Worm (Caenorhabditis elegans): ENCODE results near the gene K07E8.6.
"Not testable (repeated sequence)": the region's sequence is repeated elsewhere in the genome, so short reads cannot be mapped to it uniquely, and the experiment has no call there.

The K07E8.6 gene

DNA sequence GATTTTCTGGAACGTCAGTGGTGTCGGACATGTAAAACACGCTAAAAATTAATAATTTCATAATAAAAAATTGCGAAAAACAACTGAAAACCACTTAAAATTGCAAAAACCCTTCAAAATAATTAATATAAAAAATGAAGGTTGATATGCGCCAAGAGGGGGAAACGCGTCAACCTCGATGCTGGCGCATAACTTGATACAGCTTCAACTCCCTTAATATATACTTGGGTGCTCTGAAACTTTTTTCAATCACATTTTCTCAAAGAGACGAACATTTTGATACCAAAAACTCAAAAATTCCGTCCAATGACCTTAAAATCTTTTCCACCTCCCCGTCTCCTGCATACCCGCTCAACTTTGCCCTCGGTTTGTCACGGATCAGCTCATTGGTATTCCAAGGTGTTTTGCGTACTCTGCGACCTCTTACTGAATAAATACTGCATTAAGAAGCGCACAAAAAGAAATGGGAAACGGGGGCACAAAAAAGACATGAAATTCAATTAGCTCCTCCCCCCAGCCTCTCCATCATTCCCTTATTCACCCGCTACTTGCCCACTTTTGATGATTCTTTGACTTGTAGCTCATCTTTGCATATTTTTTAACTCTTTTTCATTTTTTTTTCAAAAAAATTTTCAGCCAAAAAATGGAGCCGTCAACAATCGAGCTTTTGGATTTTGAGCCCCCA is 11.1 kb upstream of the K07E8.6 start, which contains the start of the genes K07E8.7 and frpr-14:
Gene K07E8.7, minus strand, starts transcription at position 47 of the 685 bp plus-strand sequence.
Gene frpr-14, plus strand, starts transcription at position 635 of the 685 bp plus-strand sequence.
- no peak for TF ChIP-seq him-1 (tag; optimal IDR thresholded peaks at IDR 0.05)
- no peak for TF ChIP-seq W03F9.2 (tag; optimal IDR thresholded peaks at IDR 0.05)
- TF ChIP-seq dao-5 (tag; optimal IDR thresholded peaks at IDR 0.05): no peak

DNA sequence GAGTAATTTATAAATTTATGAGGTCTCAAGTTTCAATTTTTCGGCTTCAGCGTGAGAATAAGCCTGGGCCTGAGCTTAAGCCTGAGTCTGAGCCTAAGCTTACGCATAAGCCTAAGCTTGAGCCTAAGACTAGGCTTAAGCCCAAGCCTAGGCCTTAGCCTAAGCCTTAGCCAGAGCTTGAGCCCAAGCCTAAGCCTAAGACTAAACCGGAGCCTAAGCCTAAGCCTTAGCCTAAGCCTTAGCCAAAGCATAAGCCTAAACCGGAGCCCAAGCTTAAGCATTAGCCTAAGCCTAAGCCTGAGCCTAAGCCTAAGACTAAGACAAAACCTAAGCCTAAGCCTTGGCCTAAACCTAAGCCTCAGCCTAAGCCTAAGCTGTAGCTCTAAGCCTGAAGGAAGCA is 4.4 kb upstream of the K07E8.6 start:
- no peak for TF ChIP-seq dao-5 (tag; optimal IDR thresholded peaks at IDR 0.05)
- no peak for TF ChIP-seq W03F9.2 (tag; optimal IDR thresholded peaks at IDR 0.05)
- no peak for TF ChIP-seq him-1 (tag; optimal IDR thresholded peaks at IDR 0.05)

DNA sequence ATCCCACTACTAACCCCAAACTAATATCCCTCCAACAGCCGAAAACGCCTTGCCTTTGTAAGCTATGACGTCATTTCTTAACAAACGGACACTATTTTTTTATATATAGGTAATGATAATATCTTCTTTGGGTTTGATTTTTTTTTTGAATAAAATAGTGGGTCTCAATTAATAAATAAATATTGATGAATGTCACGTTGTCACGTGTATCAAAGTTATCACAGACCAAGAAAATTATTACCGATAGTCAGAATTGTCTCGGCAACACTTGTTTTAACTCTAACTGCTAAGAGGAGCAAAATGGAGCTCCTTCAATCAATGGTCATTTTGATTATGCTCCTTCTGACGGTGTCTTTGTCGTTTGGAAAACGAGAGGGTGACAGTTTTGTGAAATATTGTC is 5.4 kb downstream of the K07E8.6 start, which contains the start of gene T04B8.1:
Gene T04B8.1, plus strand, starts transcription at position 301 of the 400 bp plus-strand sequence.
- TF ChIP-seq W03F9.2 (tag; optimal IDR thresholded peaks at IDR 0.05): no peak
- no peak for TF ChIP-seq him-1 (tag; optimal IDR thresholded peaks at IDR 0.05)
- no peak for TF ChIP-seq dao-5 (tag; optimal IDR thresholded peaks at IDR 0.05)

DNA sequence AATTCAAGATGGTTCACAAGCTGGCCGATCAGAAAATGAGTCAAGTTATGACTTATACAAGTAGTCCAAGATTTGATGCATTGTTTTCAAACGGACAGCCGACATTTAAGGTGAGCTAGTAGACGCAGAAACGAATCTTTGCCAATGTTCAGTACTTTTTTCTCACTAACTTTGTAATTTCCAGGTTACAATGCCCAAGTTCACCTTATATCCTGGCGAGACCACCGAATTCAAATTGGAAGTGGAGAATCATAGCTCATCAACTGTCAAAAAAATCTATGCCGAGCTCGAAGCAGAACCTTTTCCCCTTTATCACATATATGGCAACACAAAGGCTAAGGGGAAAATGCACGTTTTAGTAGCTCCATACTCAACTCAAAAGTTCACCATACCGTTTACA is 11.5 kb downstream of the K07E8.6 start:
- TF ChIP-seq W03F9.2 (tag; optimal IDR thresholded peaks at IDR 0.05) (no peak), dao-5 (tag; optimal IDR thresholded peaks at IDR 0.05) (no peak), him-1 (tag; optimal IDR thresholded peaks at IDR 0.05) (no peak)

DNA sequence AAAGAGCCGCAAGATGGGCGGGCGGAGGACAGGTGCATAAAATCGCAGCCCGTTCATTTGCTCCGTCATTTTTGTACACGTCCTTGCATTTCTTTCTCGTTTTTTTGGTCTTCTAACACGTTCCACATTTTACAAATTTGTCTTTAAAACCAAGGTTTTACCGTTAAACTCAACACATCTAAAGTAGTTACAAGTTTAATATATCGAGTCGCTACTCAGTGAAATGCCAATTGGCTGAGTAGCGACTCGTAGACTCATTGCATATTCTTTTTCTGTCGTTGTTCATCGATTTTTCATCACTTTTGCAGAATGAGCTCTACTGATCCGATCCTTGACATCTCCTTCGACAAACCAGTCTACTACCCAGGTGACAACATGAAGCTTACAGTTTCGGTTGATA is 12.2 kb downstream of the K07E8.6 start, which contains the start of gene arrd-1:
Gene arrd-1, plus strand, starts transcription at position 301 of the 400 bp plus-strand sequence.
- TF ChIP-seq him-1 (tag; optimal IDR thresholded peaks at IDR 0.05) (no peak), W03F9.2 (tag; optimal IDR thresholded peaks at IDR 0.05) (no peak), dao-5 (tag; optimal IDR thresholded peaks at IDR 0.05) (no peak)

DNA sequence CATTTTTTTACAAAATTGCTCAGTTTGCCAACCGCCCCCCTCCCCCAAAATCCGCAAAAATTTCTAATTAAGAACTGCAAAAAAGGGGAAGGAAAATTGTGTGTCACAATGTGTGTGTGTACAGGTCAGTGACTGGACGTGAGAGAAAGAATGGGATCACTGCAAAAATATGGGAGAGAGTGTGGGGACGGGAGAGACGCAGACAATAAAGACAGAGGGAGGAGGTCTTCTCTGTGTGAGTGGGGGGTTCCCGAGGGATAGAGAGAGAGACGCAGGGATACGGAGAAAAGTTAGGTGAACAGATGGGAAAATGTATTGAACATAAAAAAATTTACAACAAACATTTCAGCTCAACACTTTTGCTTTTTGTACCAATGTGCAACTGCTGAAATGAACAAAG is 13.4 kb downstream of the K07E8.6 start:
- TF ChIP-seq him-1 (tag; optimal IDR thresholded peaks at IDR 0.05): no peak
- TF ChIP-seq dao-5 (tag; optimal IDR thresholded peaks at IDR 0.05): no peak
- TF ChIP-seq W03F9.2 (tag; optimal IDR thresholded peaks at IDR 0.05): no peak

DNA sequence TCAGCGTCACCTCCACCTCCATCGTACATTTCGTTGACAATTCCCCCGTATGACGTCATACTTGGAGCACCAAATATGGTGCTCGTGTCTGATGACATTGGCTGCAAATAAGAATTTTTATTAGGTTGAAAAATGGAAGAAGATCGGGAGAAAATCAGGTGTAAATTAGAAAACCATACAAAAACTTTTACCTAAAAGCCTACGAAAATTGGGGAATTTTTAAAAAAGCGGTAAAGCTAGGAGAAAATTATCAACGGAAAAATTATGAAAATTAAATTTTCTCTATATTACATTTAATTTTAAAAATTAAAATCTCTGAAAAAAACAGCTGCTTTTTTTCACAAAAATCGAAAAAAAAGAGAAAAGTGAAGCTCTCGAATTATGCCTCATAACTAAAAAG is 14.9 kb downstream of the K07E8.6 start, which contains the start of gene T04B8.5:
Gene T04B8.5, minus strand, starts transcription at position 101 of the 400 bp plus-strand sequence.
- TF ChIP-seq dao-5 (tag; optimal IDR thresholded peaks at IDR 0.05) (no peak), him-1 (tag; optimal IDR thresholded peaks at IDR 0.05) (no peak), W03F9.2 (tag; optimal IDR thresholded peaks at IDR 0.05) (no peak)

DNA sequence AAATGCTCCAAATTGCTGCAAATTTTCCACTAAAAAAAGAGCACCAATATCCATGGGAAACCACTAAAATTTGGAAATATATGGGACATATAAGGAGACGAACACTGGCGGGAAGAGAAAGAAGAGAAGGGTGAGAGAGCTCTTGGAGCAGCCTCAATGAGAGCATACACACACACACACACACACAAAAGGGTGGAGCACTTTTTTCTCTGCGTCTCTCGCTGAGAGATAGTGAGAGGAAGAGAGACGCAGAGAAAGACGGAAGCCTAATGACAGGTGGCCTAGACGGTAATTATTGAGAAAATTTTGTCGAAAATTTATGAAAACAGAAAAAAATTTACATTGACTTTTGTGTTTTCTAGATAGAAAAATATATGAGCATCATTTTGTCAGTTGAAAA is 16.9 kb downstream of the K07E8.6 start:
- TF ChIP-seq dao-5 (tag; optimal IDR thresholded peaks at IDR 0.05) (no peak), him-1 (tag; optimal IDR thresholded peaks at IDR 0.05) (no peak), W03F9.2 (tag; optimal IDR thresholded peaks at IDR 0.05) (no peak)

DNA sequence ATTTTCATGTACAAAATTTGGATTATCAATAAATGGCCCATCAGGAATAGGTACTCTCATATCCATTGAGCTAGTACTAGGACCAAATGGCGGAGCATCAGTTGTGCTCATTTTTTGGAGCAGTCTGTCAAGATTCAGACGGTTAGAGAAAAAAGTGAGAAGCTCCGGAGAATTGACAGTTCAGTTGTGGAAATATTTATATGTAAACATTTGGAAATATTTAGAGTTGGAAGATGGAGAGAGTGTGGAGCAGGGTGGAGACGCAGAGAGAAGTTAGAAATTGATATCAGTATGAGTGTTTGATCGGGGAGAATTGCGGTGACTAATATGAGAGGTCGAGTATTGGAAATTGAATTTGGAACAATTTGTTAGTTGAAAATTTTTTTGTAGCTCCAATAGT is 18.2 kb downstream of the K07E8.6 start:
- TF ChIP-seq dao-5 (tag; optimal IDR thresholded peaks at IDR 0.05) (no peak), W03F9.2 (tag; optimal IDR thresholded peaks at IDR 0.05) (no peak), him-1 (tag; optimal IDR thresholded peaks at IDR 0.05) (no peak)

DNA sequence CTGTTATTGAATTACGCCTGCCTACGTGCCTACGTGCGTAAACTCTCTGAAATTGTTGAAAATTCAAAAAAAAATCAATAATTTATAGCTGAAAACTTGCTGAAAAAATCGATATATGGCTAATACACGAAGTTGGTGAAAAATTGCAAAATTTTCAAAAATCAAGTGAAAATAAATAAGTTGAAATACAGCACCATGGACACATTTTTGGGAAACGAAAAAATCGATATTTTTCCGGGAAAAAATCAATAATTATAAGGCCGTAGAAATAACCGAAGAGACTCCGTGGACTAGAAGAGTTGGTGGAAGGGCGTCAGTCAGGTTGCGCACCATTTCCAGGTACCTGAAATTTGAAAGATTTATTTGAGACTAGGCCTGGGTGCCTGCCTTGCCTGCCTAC is 24.7 kb downstream of the K07E8.6 start:
- TF ChIP-seq him-1 (tag; optimal IDR thresholded peaks at IDR 0.05): no peak
- no peak for TF ChIP-seq dao-5 (tag; optimal IDR thresholded peaks at IDR 0.05)
- TF ChIP-seq W03F9.2 (tag; optimal IDR thresholded peaks at IDR 0.05): no peak

DNA sequence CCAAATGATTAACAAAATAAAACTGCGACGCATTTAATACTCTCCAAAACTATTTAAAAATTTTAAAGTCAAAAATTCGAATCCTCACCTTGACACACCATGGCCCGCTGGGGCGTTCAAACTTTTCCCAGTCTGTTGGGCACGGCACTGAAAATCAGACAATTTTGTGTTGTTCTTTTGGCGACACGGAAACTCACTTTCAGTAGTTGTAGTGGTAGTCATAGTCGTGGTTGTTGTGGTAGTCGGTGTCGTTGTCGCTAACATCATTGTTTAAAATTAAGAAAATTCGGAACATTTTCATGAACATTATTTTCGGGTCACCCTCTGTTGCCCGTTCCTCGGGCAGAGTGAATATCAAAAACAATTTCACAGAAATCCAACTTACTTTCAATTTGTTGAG is 27.0 kb downstream of the K07E8.6 start, which contains the start of gene clec-118:
Gene clec-118, minus strand, starts transcription at position 101 of the 400 bp plus-strand sequence.
- TF ChIP-seq W03F9.2, dao-5, him-1 (tag; optimal IDR thresholded peaks at IDR 0.05): not testable (repeated sequence)

DNA sequence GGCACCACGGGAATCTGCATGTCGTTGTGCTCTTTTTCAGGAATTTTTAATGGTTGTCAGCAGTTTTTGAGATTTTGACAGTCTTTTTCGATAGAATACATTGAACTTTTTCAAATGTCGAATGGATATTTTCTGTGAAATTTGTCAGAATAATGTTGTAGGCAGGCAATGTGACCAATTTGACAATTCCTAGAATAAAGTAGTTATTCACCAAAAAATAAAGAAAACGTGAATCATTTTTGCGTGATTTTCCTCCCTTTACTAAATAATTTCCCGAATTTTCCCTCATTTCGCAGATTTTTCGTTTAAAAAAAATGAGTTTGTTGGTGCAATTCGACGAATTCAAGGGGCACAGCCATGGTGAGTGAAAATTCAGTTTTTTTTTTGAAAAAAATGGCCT is 30.6 kb downstream of the K07E8.6 start, which contains the start of gene W04H10.1:
Gene W04H10.1, plus strand, starts transcription at position 301 of the 400 bp plus-strand sequence.
- TF ChIP-seq W03F9.2 (tag; optimal IDR thresholded peaks at IDR 0.05) (no peak), dao-5 (tag; optimal IDR thresholded peaks at IDR 0.05) (no peak), him-1 (tag; optimal IDR thresholded peaks at IDR 0.05) (no peak)

DNA sequence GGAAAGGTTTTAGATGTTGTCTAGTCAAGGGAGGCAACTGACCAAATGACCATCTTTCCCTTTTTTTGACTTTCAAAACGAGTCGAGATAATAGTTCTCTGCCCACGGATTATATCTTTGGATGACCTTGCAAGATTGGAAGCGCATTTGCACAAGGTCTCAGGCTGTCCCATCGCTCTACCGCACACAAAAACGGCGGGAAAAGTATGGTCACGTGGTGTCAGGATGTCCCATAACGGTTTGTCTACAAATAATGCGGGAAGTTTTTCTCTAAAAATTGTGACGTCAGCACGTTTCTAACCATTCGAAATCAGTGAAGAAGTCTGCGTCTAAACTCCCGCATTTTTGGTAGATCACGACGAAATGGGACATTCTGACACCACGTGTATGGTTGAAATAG is 31.0 kb downstream of the K07E8.6 start, which contains the start of gene W04H10.6:
Gene W04H10.6, minus strand, starts transcription at position 101 of the 400 bp plus-strand sequence.
- TF ChIP-seq dao-5 (tag; optimal IDR thresholded peaks at IDR 0.05): no peak
- no peak for TF ChIP-seq him-1 (tag; optimal IDR thresholded peaks at IDR 0.05)
- TF ChIP-seq W03F9.2 (tag; optimal IDR thresholded peaks at IDR 0.05): no peak

DNA sequence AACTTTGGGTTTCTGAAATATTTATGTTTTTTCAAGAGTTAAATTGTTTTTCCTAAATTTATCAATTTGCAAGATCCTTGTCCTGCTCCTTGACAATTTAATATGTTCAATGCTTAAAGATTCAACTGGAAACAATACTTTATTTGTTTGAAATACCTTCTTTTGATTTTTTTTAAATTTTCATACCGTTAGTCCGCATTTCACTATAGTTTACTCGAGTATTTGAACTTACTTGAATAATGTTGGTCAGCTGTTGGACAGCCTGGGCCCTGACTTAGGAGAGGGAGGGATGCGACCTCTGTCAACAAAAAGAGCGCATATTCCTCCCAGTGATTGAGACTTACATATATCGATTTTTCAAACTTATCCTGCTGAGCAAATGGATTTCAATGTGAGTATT is 33.3 kb downstream of the K07E8.6 start, which contains the start of gene W04H10.5:
Gene W04H10.5, plus strand, starts transcription at position 301 of the 400 bp plus-strand sequence.
- TF ChIP-seq him-1 (tag; optimal IDR thresholded peaks at IDR 0.05): no peak
- no peak for TF ChIP-seq W03F9.2 (tag; optimal IDR thresholded peaks at IDR 0.05)
- TF ChIP-seq dao-5 (tag; optimal IDR thresholded peaks at IDR 0.05): no peak
